Fruit fly (Drosophila melanogaster): ENCODE data around the gene app.

DNA sequence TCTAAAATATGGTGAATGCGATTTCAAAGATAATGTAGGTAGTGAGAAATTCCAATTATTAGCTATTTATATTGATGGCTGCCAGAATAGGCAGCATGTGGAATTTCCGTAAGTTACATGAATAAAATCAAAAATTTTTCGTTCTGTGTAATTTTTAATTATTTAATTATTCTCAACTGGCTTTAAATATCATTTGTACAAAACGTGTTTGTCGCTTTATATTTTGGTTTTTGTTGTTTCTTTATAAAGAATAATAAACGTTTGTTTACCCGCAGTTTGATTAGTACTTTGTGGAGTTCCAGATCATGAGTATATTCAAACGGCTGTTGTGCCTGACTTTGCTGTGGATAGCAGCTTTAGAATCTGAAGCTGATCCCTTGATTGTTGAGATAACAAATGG is 76.2 kb downstream of the app start, which contains the start of gene Est-P:
- no peak for TF ChIP-seq CG8301 (tag; optimal IDR thresholded peaks at IDR 0.05)
- TF ChIP-seq CG13204 (GFP tag; optimal IDR thresholded peaks at IDR 0.05) = no peak
- no peak for TF ChIP-seq gl (tag; optimal IDR thresholded peaks at IDR 0.05)
- no peak for TF ChIP-seq CG14655 (GFP tag; optimal IDR thresholded peaks at IDR 0.05)
- no peak for TF ChIP-seq CG9948 (tag; optimal IDR thresholded peaks at IDR 0.05)
- TF ChIP-seq fd96Ca (GFP tag; IDR thresholded peaks at IDR 0.05) = no peak
